Fruit fly (Drosophila melanogaster): Measurements from ENCODE around the gene CG34301.
A peak's percentile ranks its signal among the peaks of the same experiment; 100 is the strongest.

CG34301 gene

DNA sequence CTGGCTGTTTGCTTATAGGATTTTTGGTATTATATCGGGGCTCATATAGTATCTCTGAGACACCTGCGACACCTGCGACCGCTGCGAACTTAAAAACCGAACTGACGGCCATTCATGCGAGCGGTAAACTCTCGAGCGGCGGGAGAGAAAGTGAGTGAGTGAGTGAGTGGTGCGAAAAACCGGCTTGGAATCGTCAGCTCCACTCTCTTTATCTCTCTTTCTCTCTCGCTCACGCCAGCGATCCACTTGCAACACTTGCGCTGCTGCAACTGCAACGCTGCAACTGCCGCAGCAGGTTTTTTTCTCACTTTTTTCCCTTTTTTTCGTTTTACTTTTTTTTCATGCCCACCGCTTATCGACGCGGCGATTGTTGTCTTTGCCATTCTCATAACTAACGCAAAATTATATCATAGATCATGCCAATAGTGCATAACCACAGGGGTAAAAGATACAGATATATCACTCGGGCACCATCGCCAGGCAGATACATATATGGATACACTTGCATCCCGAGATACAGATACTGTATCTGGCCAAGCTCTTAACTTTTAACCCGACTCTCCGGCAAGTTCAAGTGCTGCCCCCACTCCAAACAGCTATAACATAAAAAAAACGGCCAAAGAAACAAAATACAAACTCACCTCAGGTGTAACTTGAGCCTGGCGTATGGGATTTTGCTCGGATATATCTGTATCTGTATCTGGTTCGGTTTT, 19.4 kb downstream of the CG34301 start:
- TF ChIP-seq D1 (tag; optimal IDR thresholded peaks at IDR 0.05) (no peak), CG13204 (GFP tag; optimal IDR thresholded peaks at IDR 0.05) (peak; percentile 95), gl (tag; optimal IDR thresholded peaks at IDR 0.05) (peak; percentile 79), CG12605 (GFP tag; IDR thresholded peaks at IDR 0.05) (peak; percentile 83), rn (GFP tag; IDR thresholded peaks at IDR 0.05) (no peak), EcR (GFP tag; optimal IDR thresholded peaks at IDR 0.05) (peak; percentile 48), CG32121 (GFP tag; IDR thresholded peaks at IDR 0.05) (no peak), Pif1B (GFP tag; optimal IDR thresholded peaks at IDR 0.05) (peak; percentile 82), Snoo (tag; optimal IDR thresholded peaks at IDR 0.05) (no peak), fd96Ca (GFP tag; IDR thresholded peaks at IDR 0.05) (0 out of 3 replicates have a peak, but pooled peaks have one; percentile 52), CG34367 (tag; optimal IDR thresholded peaks at IDR 0.05) (peak; percentile 52), CG8159 (tag; optimal IDR thresholded peaks at IDR 0.05) (peak; percentile 50), CG17806 (tag; optimal IDR thresholded peaks at IDR 0.05) (peak; percentile 31), CG4496 (GFP tag; IDR thresholded peaks at IDR 0.05) (peak; percentile 65), CG9948 (tag; optimal IDR thresholded peaks at IDR 0.05) (peak; percentile 17), Pif1A (GFP tag; optimal IDR thresholded peaks at IDR 0.05) (peak; percentile 73), Ets98B (GFP tag; IDR thresholded peaks at IDR 0.05) (peak; percentile 63), CG14655 (GFP tag; optimal IDR thresholded peaks at IDR 0.05) (peak; percentile 69), CG10348 (GFP tag; IDR thresholded peaks at IDR 0.05) (no peak), CG8301 (tag; optimal IDR thresholded peaks at IDR 0.05) (peak; percentile 55), CG15710 (tag; optimal IDR thresholded peaks at IDR 0.05) (peak; percentile 34)

DNA sequence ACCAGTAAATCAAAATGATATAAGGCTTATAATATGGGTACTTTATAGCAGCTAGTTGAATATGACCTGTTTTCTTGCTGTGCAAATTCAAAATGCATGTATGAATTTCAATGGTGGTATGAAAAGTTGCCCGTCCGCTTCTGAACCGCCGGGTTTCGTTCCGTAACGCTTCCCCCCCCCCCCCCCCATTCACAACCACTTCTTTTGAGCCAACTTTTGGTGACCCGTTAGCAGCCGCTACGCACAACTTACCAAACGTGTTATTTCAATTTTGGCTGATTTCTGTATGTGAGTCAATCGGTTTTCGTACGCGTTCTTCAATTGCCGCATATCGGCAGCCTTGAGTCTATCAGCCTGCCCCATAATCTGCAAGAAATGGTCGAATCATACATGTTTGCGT, 20.5 kb downstream of the CG34301 start:
- TF ChIP-seq EcR (GFP tag; optimal IDR thresholded peaks at IDR 0.05): no peak
- no peak for TF ChIP-seq Pif1A (GFP tag; optimal IDR thresholded peaks at IDR 0.05)
- TF ChIP-seq CG4496 (GFP tag; IDR thresholded peaks at IDR 0.05): no peak
- TF ChIP-seq rn (GFP tag; IDR thresholded peaks at IDR 0.05): no peak
- no peak for TF ChIP-seq CG17806 (tag; optimal IDR thresholded peaks at IDR 0.05)
- no peak for TF ChIP-seq Pif1B (GFP tag; optimal IDR thresholded peaks at IDR 0.05)
- TF ChIP-seq gl (tag; optimal IDR thresholded peaks at IDR 0.05): no peak
- no peak for TF ChIP-seq Snoo (tag; optimal IDR thresholded peaks at IDR 0.05)
- TF ChIP-seq CG8159 (tag; optimal IDR thresholded peaks at IDR 0.05): no peak
- no peak for TF ChIP-seq CG8301 (tag; optimal IDR thresholded peaks at IDR 0.05)
- no peak for TF ChIP-seq CG12605 (GFP tag; IDR thresholded peaks at IDR 0.05)
- no peak for TF ChIP-seq CG32121 (GFP tag; IDR thresholded peaks at IDR 0.05)
- TF ChIP-seq CG13204 (GFP tag; optimal IDR thresholded peaks at IDR 0.05): peak; percentile 19
- TF ChIP-seq fd96Ca (GFP tag; IDR thresholded peaks at IDR 0.05): 0 out of 3 replicates have a peak, but pooled peaks have one; percentile 17
- no peak for TF ChIP-seq D1 (tag; optimal IDR thresholded peaks at IDR 0.05)

DNA sequence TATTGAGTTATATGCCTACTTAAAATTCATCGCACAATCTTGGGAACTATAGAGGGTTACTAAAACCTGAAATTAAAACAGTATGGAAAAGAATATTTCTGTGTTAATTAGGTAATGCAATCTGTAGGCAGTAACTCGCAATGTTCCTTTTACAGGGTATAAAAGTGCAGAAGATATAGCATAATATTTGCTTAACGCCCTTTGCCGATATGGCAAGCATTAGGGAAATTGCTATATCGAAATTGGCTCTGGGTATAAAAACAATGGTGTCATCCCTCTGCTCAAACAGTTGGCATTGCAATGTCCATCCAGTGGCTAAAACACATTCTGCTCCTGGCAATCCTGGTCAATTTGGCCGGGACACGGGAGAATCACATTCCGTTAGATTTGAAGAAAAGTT, 21.1 kb downstream of the CG34301 start, which contains the start of gene Ir85a:
Gene Ir85a, plus strand, starts transcription at position 301 of the 400 bp plus-strand sequence.
- TF ChIP-seq Ets98B (GFP tag; IDR thresholded peaks at IDR 0.05) (no peak), CG8159 (tag; optimal IDR thresholded peaks at IDR 0.05) (no peak), CG17806 (tag; optimal IDR thresholded peaks at IDR 0.05) (no peak), CG4496 (GFP tag; IDR thresholded peaks at IDR 0.05) (no peak), CG13204 (GFP tag; optimal IDR thresholded peaks at IDR 0.05) (no peak), CG12605 (GFP tag; IDR thresholded peaks at IDR 0.05) (no peak), fd96Ca (GFP tag; IDR thresholded peaks at IDR 0.05) (no peak), Snoo (tag; optimal IDR thresholded peaks at IDR 0.05) (no peak), EcR (GFP tag; optimal IDR thresholded peaks at IDR 0.05) (no peak), CG15710 (tag; optimal IDR thresholded peaks at IDR 0.05) (no peak), CG14655 (GFP tag; optimal IDR thresholded peaks at IDR 0.05) (no peak), Pif1B (GFP tag; optimal IDR thresholded peaks at IDR 0.05) (no peak), Pif1A (GFP tag; optimal IDR thresholded peaks at IDR 0.05) (no peak)

DNA sequence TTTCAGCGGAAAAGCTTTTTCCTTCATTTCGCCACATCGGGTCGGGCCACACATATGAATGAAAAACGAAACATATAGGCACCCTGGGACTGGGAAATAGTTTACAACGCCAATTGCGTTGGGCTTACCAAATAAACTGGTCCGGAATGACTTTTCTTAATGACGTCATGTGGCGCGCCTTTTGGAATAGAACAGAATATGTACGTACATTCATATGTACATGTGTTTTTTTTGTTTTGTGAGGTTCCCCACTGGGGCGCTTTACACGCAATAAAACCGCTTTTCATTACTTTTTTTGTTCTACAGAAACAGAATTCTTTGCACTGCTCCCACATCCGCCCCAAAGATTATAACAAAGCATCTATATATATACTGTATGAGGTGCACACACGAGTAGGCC, 25.1 kb downstream of the CG34301 start:
- TF ChIP-seq rn (GFP tag; IDR thresholded peaks at IDR 0.05) (no peak), D1 (tag; optimal IDR thresholded peaks at IDR 0.05) (no peak), CG14655 (GFP tag; optimal IDR thresholded peaks at IDR 0.05) (no peak), CG8159 (tag; optimal IDR thresholded peaks at IDR 0.05) (no peak), CG10348 (GFP tag; IDR thresholded peaks at IDR 0.05) (no peak)

DNA sequence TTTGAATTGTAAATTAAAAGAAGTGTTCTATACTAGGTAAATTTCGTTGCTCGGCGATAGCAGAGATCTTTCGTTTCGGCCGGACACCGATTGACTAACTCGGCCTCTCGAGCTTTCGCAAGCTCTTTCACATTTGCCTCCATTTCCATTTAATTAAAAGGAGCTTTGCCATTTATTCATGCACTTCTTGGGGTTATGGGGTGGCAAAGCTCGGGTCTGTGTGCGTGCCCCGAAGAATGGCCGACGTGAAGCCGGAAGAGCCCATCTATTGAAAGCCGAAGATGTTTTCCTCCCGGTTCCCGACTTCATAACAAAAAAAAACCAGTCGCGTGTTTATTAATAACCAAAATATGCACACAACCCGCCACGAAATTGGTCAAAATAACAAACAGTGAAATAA, 26.6 kb downstream of the CG34301 start:
- TF ChIP-seq Snoo (tag; optimal IDR thresholded peaks at IDR 0.05) (no peak), CG4496 (GFP tag; IDR thresholded peaks at IDR 0.05) (0 out of 3 replicates have a peak, but pooled peaks have one; percentile 25), CG12605 (GFP tag; IDR thresholded peaks at IDR 0.05) (0 out of 2 replicates have a peak, but pooled peaks have one; percentile 22), CG15710 (tag; optimal IDR thresholded peaks at IDR 0.05) (no peak)

DNA sequence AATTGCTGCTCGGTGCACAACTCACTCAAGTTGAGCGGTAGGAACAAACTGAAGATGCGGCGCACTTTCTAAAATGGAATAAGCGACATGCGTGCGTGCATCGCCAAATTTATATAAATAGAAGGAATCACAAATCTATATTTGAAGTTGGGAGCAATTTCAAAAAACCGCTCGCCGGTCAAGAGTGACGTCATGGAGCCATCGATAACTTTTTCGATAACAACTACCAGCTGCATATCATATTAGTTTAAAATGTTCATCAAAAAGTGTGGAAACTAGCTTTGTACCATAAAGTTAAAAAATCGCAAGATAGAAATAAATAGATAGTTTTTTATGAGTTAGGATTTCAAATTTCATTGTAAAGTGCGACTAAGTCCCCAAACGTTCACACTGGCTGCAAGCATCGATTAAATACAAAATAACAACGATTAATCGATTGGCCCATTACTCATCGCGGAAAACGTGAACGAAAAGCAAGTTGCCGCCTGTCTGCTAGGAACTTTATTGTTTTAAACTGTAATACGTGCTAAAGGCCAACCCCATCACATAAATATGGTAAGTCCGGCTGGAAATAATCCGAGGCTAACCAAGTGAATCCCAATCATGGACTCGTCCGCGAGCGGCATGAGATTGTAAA, 28.0 kb downstream of the CG34301 start, which contains the start of the genes Pif1A, Pif1B and CCT7:
Gene Pif1A, minus strand, starts transcription at position 51 of the 637 bp plus-strand sequence.
Gene Pif1B, minus strand, starts transcription at position 51 of the 637 bp plus-strand sequence.
Gene CCT7, plus strand, starts transcription at position 439 of the 637 bp plus-strand sequence.
- TF ChIP-seq D1 (tag; optimal IDR thresholded peaks at IDR 0.05) (no peak), CG15710 (tag; optimal IDR thresholded peaks at IDR 0.05) (no peak), rn (GFP tag; IDR thresholded peaks at IDR 0.05) (no peak), CG14655 (GFP tag; optimal IDR thresholded peaks at IDR 0.05) (no peak), CG9948 (tag; optimal IDR thresholded peaks at IDR 0.05) (no peak), CG10348 (GFP tag; IDR thresholded peaks at IDR 0.05) (no peak), Ets98B (GFP tag; IDR thresholded peaks at IDR 0.05) (no peak), CG32121 (GFP tag; IDR thresholded peaks at IDR 0.05) (no peak), CG34367 (tag; optimal IDR thresholded peaks at IDR 0.05) (no peak), EcR (GFP tag; optimal IDR thresholded peaks at IDR 0.05) (no peak), Pif1A (GFP tag; optimal IDR thresholded peaks at IDR 0.05) (no peak), CG12605 (GFP tag; IDR thresholded peaks at IDR 0.05) (no peak), CG8159 (tag; optimal IDR thresholded peaks at IDR 0.05) (no peak)

All from whole organism, pupa.